Worm (Caenorhabditis elegans): Measurements from ENCODE around the gene klf-2.

klf-2 gene

ce11 chrV:20693968-20694367, 8.5 kb downstream of the klf-2 start (continued):
- no peak for TF ChIP-seq lin-39 (tag; optimal IDR thresholded peaks at IDR 0.05)
- peak; percentile 37 for TF ChIP-seq lsy-12 (tag; optimal IDR thresholded peaks at IDR 0.05)
- peak; percentile 37 for TF ChIP-seq nfya-1 (tag; optimal IDR thresholded peaks at IDR 0.05; ENCODE audit: insufficient read depth)
- no peak for TF ChIP-seq nhr-25 (tag; optimal IDR thresholded peaks at IDR 0.05)
- TF ChIP-seq ama-1 (optimal IDR thresholded peaks at IDR 0.05): no peak
- TF ChIP-seq snpc-4 (tag; optimal IDR thresholded peaks at IDR 0.05): no peak
- no peak for TF ChIP-seq elt-1 (tag; optimal IDR thresholded peaks at IDR 0.05)
- peak; percentile 72 for TF ChIP-seq hmg-11 (tag; optimal IDR thresholded peaks at IDR 0.05)
- no peak for TF ChIP-seq nhr-12 (tag; optimal IDR thresholded peaks at IDR 0.05)
- TF ChIP-seq ceh-16 (tag; optimal IDR thresholded peaks at IDR 0.05): no peak
- TF ChIP-seq ceh-9 (tag; optimal IDR thresholded peaks at IDR 0.05): no peak
- no peak for TF ChIP-seq nhr-43 (tag; optimal IDR thresholded peaks at IDR 0.05; ENCODE audit: poor library complexity, severe bottlenecking)
- no peak for TF ChIP-seq nhr-67 (tag; optimal IDR thresholded peaks at IDR 0.05)
- no peak for TF ChIP-seq unc-39 (tag; optimal IDR thresholded peaks at IDR 0.05)
- TF ChIP-seq nhr-23 (tag; optimal IDR thresholded peaks at IDR 0.05): peak; percentile 36
- no peak for TF ChIP-seq pha-4 (tag; optimal IDR thresholded peaks at IDR 0.05)

DNA sequence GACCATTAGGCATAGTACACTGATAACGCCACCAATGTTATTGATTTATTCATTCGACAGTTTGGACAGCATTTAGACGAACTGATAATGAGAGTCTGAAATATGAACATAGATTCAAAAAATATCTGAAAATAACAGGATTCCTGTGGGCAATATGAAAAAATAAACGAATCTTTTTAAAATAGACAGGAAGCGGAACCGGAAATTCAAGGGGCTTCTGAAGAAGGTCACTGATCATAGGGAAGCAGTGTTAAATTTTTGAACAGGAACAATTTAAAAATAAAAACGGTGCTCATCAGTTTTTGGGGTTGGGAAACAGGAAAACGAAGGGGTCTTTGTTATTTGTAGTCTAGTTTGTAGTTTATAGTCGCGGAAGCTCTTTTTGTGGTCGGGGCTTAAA, 12.8 kb downstream of the klf-2 start, which contains the start of gene F53F8.7:
Gene F53F8.7, minus strand, starts transcription at position 101 of the 400 bp plus-strand sequence.
- TF ChIP-seq fkh-10 (GFP tag; optimal IDR thresholded peaks at IDR 0.05) (no peak), ceh-82 (tag; optimal IDR thresholded peaks at IDR 0.05) (no peak), lin-15B (tag; optimal IDR thresholded peaks at IDR 0.05) (no peak), pqm-1 (tag; optimal IDR thresholded peaks at IDR 0.05) (no peak), elt-1 (tag; optimal IDR thresholded peaks at IDR 0.05) (no peak), ztf-11 (tag; optimal IDR thresholded peaks at IDR 0.05) (no peak), ztf-4 (tag; optimal IDR thresholded peaks at IDR 0.05) (no peak), mml-1 (tag; optimal IDR thresholded peaks at IDR 0.05) (no peak), hmg-11 (tag; optimal IDR thresholded peaks at IDR 0.05) (no peak), lsy-12 (tag; optimal IDR thresholded peaks at IDR 0.05) (no peak), ceh-28 (tag; optimal IDR thresholded peaks at IDR 0.05) (no peak), tbx-2 (tag; optimal IDR thresholded peaks at IDR 0.05) (no peak), nhr-28 (tag; optimal IDR thresholded peaks at IDR 0.05) (no peak), nhr-25 (tag; optimal IDR thresholded peaks at IDR 0.05) (no peak), fos-1 (tag; optimal IDR thresholded peaks at IDR 0.05) (no peak)

DNA sequence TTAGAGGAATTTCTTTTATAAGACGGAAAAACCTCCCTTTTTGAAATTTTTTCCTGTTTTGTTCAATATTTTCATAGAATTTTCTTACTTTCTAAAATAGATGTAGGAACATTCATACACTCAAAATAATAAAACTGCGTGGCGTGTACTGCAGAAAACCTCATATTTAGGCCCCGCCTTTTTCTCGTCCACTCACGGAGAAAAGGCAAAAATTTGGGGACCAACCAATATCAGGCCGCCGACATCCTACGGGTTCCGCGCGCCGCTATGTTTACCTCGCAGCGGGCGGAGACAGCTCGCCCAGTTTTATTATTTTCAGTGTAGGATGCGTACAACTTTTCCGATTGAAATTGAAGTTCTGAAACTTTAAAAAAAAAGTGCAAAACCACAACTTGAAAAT, 13.4 kb downstream of the klf-2 start:
- peak; percentile 78 for TF ChIP-seq snpc-4 (tag; optimal IDR thresholded peaks at IDR 0.05)

- peak; percentile 60 for TF ChIP-seq nfya-1 (tag; optimal IDR thresholded peaks at IDR 0.05; ENCODE audit: insufficient read depth)
- peak; percentile 14 for TF ChIP-seq snpc-4 (tag; optimal IDR thresholded peaks at IDR 0.05)
- TF ChIP-seq hmg-11 (tag; optimal IDR thresholded peaks at IDR 0.05): peak; percentile 73
- TF ChIP-seq lin-15B (tag; optimal IDR thresholded peaks at IDR 0.05): peak; percentile 23
- TF ChIP-seq elt-3 (tag; optimal IDR thresholded peaks at IDR 0.05): no peak
- TF ChIP-seq nhr-11 (tag; optimal IDR thresholded peaks at IDR 0.05): no peak
- TF ChIP-seq aly-2 (tag; optimal IDR thresholded peaks at IDR 0.05): no peak
- no peak for TF ChIP-seq ceh-9 (tag; optimal IDR thresholded peaks at IDR 0.05)
- no peak for TF ChIP-seq fkh-10 (GFP tag; optimal IDR thresholded peaks at IDR 0.05)
- no peak for TF ChIP-seq R02D3.7 (tag; optimal IDR thresholded peaks at IDR 0.05)
- peak; percentile 58 for TF ChIP-seq nhr-23 (tag; optimal IDR thresholded peaks at IDR 0.05)
- peak; percentile 25 for TF ChIP-seq pqm-1 (tag; optimal IDR thresholded peaks at IDR 0.05)
- no peak for TF ChIP-seq unc-62 (GFP tag; optimal IDR thresholded peaks at IDR 0.05)
- TF ChIP-seq ztf-4 (tag; optimal IDR thresholded peaks at IDR 0.05): no peak
- TF ChIP-seq nhr-25 (tag; optimal IDR thresholded peaks at IDR 0.05): peak; percentile 2
- no peak for TF ChIP-seq mdl-1 (tag; optimal IDR thresholded peaks at IDR 0.05)
- TF ChIP-seq egl-27 (tag; optimal IDR thresholded peaks at IDR 0.05): no peak
- peak; percentile 67 for TF ChIP-seq pha-4 (tag; optimal IDR thresholded peaks at IDR 0.05)
- peak; percentile 8 for TF ChIP-seq jun-1 (tag; optimal IDR thresholded peaks at IDR 0.05)
Measured at ce11 chrV:20703998-20704572, 18.6 kb downstream of the klf-2 start, which contains the start of the genes F53F8.5 and F53F8.6. F53F8.5 (minus strand) TSS chrV:20704049. F53F8.6 (plus strand) TSS chrV:20704227.
